Fruit fly (Drosophila melanogaster): ENCODE measurements around the gene MED28.

DNA sequence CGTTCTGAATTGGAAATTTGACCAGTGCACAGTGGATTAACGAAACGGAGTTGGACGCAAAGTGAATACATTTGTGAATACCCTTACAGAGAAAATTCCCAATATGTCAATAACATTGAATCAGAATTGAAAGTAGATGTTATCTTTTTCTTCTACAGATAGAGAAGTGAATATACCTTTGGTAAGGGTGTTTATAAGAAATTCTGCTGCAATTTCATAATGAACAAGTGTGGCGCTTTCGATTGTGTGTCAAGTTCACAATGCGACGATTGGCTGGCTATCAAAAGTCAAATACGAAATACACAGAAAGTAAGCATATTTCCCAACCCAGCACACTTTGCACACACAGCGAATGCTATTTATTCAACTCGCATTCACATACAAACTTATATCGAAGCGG lies 28.5 kb upstream of the MED28 start:
- TF ChIP-seq CG8478 (optimal IDR thresholded peaks at IDR 0.05) = no peak
- TF ChIP-seq CTCF (optimal IDR thresholded peaks at IDR 0.05) = no peak
